Fruit fly (Drosophila melanogaster) whole organism, embryonic: ENCODE data around the gene Stat92E.

Source experiments
- CG10321 ChIP-seq: fragments of 200-800 bp; sonication (Bioruptor generic); IDR thresholded peaks from 2 replicates; pipeline ENCODE4 v1.3.6; 2022; ENCODE audit warnings: missing biosample characterization, missing genetic modification characterization
- CG10431 ChIP-seq: fragments of 200-800 bp; sonication (Bioruptor generic); optimal IDR thresholded peaks from 3 replicates; lab custom pipeline; 2018; ENCODE audit warnings: missing biosample characterization, mild to moderate bottlenecking, missing genetic modification characterization
- CG12659 ChIP-seq: fragments of 200-800 bp; sonication (Bioruptor generic); optimal IDR thresholded peaks from 3 replicates; lab custom pipeline; 2017; ENCODE audit warnings: mild to moderate bottlenecking, missing biosample characterization, missing genetic modification reagents, missing genetic modification characterization
- CG12769 ChIP-seq: fragments of 200-800 bp; sonication (Bioruptor generic); optimal IDR thresholded peaks from 2 replicates; lab custom pipeline; 2019; ENCODE audit warnings: missing biosample characterization, mild to moderate bottlenecking, missing genetic modification characterization, moderate library complexity
- CG13123 ChIP-seq: fragments of 200-800 bp; sonication (Bioruptor generic); optimal IDR thresholded peaks from 2 replicates; lab custom pipeline; 2016; ENCODE audit warnings: missing biosample characterization, missing genetic modification characterization
- CG13624 ChIP-seq: fragments of 200-800 bp; sonication (Bioruptor generic); optimal IDR thresholded peaks from 2 replicates; lab custom pipeline; 2016; ENCODE audit warnings: missing biosample characterization, missing genetic modification characterization
- CG14441 ChIP-seq: fragments of 200-800 bp; sonication (Bioruptor generic); IDR thresholded peaks from 2 replicates; pipeline ENCODE4 v1.3.6; 2022; ENCODE audit warnings: missing biosample characterization, missing genetic modification characterization
- CG15514 ChIP-seq: fragments of 200-800 bp; sonication (Bioruptor generic); optimal IDR thresholded peaks from 3 replicates; lab custom pipeline; 2017; ENCODE audit warnings: missing biosample characterization, missing genetic modification characterization, mild to moderate bottlenecking, moderate library complexity, missing genetic modification reagents
- CG1603 ChIP-seq: fragments of 200-800 bp; sonication (Bioruptor generic); optimal IDR thresholded peaks from 2 replicates; lab custom pipeline; 2019; ENCODE audit warnings: missing biosample characterization, mild to moderate bottlenecking, missing genetic modification characterization, moderate library complexity
- CG2116 ChIP-seq: fragments of 200-800 bp; sonication (Bioruptor generic); optimal IDR thresholded peaks from 3 replicates; lab custom pipeline; 2018; ENCODE audit warnings: missing biosample characterization, mild to moderate bottlenecking, missing genetic modification characterization
- CG30403 ChIP-seq: fragments of 200-800 bp; sonication (Bioruptor generic); optimal IDR thresholded peaks from 3 replicates; lab custom pipeline; 2016; ENCODE audit warnings: missing biosample characterization, missing genetic modification characterization
- CG34224 ChIP-seq: fragments of 200-800 bp; sonication (Bioruptor generic); IDR thresholded peaks from 3 replicates; pipeline ENCODE4 v1.3.6; 2022; ENCODE audit warnings: missing biosample characterization, missing genetic modification characterization; ENCODE audit not compliant: partially characterized antibody
- CG4282 ChIP-seq: fragments of 200-800 bp; sonication (Bioruptor generic); optimal IDR thresholded peaks from 2 replicates; lab custom pipeline; 2016; ENCODE audit warnings: missing biosample characterization, missing genetic modification characterization
- CG43689 ChIP-seq: fragments of 200-800 bp; sonication (Bioruptor generic); IDR thresholded peaks from 2 replicates; pipeline ENCODE4 v1.3.6; 2022; ENCODE audit warnings: missing biosample characterization, missing genetic modification characterization
- CG7556 ChIP-seq: fragments of 200-800 bp; sonication (Bioruptor generic); optimal IDR thresholded peaks from 2 replicates; lab custom pipeline; 2017; ENCODE audit warnings: missing biosample characterization, mild to moderate bottlenecking, missing genetic modification characterization
- CG7928 ChIP-seq: fragments of 200-800 bp; sonication (Bioruptor generic); optimal IDR thresholded peaks from 2 replicates; lab custom pipeline; 2017; ENCODE audit warnings: missing biosample characterization, mild to moderate bottlenecking, missing genetic modification characterization
- CG8290 ChIP-seq, 3 experiments: fragments of 200-800 bp; sonication (Bioruptor generic); optimal IDR thresholded peaks; 2 replicates each; lab custom pipeline; 2016 to 2019; ENCODE audit warnings: missing biosample characterization in 3 of 3, missing genetic modification characterization in 3 of 3, mild to moderate bottlenecking in 2 of 3, moderate library complexity in 1 of 3
- CG9797 ChIP-seq: fragments of 200-800 bp; sonication (Bioruptor generic); optimal IDR thresholded peaks from 3 replicates; lab custom pipeline; 2018; ENCODE audit warnings: missing biosample characterization, mild to moderate bottlenecking, missing genetic modification characterization
- CG9817 ChIP-seq: fragments of 200-800 bp; sonication (Bioruptor generic); optimal IDR thresholded peaks from 2 replicates; lab custom pipeline; 2018; ENCODE audit warnings: missing biosample characterization, mild to moderate bottlenecking, missing genetic modification characterization, moderate library complexity
- CG9932 ChIP-seq: fragments of 200-800 bp; sonication (Bioruptor generic); IDR thresholded peaks from 2 replicates; pipeline ENCODE4 v1.3.6; 2022; ENCODE audit warnings: missing biosample characterization, missing genetic modification characterization
- CrebB ChIP-seq: fragments of 200-800 bp; sonication (Bioruptor generic); optimal IDR thresholded peaks from 3 replicates; lab custom pipeline; 2018; ENCODE audit warnings: missing biosample characterization, mild to moderate bottlenecking, missing genetic modification characterization
- D19A ChIP-seq: fragments of 200-800 bp; optimal IDR thresholded peaks from 3 replicates; lab custom pipeline; 2019; ENCODE audit warnings: missing biosample characterization, mild to moderate bottlenecking, missing genetic modification characterization, moderate library complexity
- Dll ChIP-seq: fragments of 200-800 bp; sonication (Bioruptor generic); IDR thresholded peaks from 4 replicates; pipeline ENCODE4 v1.3.6; 2022; ENCODE audit warnings: missing biosample characterization, missing genetic modification characterization; ENCODE audit not compliant: partially characterized antibody
- Dp ChIP-seq: fragments of 200-800 bp; sonication (Bioruptor generic); optimal IDR thresholded peaks from 2 replicates; lab custom pipeline; 2018; ENCODE audit warnings: missing biosample characterization, mild to moderate bottlenecking, missing genetic modification characterization, moderate library complexity
- Hr51 ChIP-seq, 2 experiments: fragments of 200-800 bp; sonication (Bioruptor generic); optimal IDR thresholded peaks; 2 replicates in 1 of 2; 3 replicates in 1 of 2; lab custom pipeline; 2016 to 2018; ENCODE audit warnings: missing biosample characterization in 2 of 2, missing genetic modification characterization in 2 of 2, mild to moderate bottlenecking in 1 of 2, moderate library complexity in 1 of 2
- Hsf ChIP-seq: fragments of 200-800 bp; sonication (Bioruptor generic); optimal IDR thresholded peaks from 3 replicates; lab custom pipeline; 2016; ENCODE audit warnings: missing biosample characterization, missing genetic modification characterization
- Kr ChIP-seq: fragments of 200-800 bp; sonication (Bioruptor generic); optimal IDR thresholded peaks from 2 replicates; lab custom pipeline; 2017; ENCODE audit warnings: missing biosample characterization, mild to moderate bottlenecking, missing genetic modification characterization
- MBD-R2 ChIP-seq: fragments of 200-800 bp; sonication (Bioruptor generic); IDR thresholded peaks from 2 replicates; pipeline ENCODE4 v1.3.6; 2022; ENCODE audit warnings: missing biosample characterization, missing genetic modification characterization
- Med ChIP-seq: fragments of 200-800 bp; sonication (Bioruptor generic); peaks from one replicate; lab custom pipeline; 2016; ENCODE audit warnings: missing biosample characterization, missing genetic modification characterization, mild to moderate bottlenecking, inconsistent platforms, moderate library complexity
- NfI ChIP-seq: fragments of 200-800 bp; sonication (Bioruptor generic); optimal IDR thresholded peaks from 3 replicates; lab custom pipeline; 2018; ENCODE audit warnings: missing biosample characterization, mild to moderate bottlenecking, missing genetic modification characterization, moderate library complexity
- PHDP ChIP-seq: fragments of 200-800 bp; sonication (Bioruptor generic); optimal IDR thresholded peaks from 3 replicates; lab custom pipeline; 2018; ENCODE audit warnings: missing biosample characterization, mild to moderate bottlenecking, missing genetic modification characterization, moderate library complexity
- bbx ChIP-seq: fragments of 200-800 bp; sonication (Bioruptor generic); IDR thresholded peaks from 2 replicates; pipeline ENCODE4 v1.3.6; 2022; ENCODE audit warnings: missing biosample characterization, missing genetic modification characterization; ENCODE audit not compliant: partially characterized antibody
- bigmax ChIP-seq: fragments of 200-800 bp; sonication (Bioruptor generic); optimal IDR thresholded peaks from 2 replicates; lab custom pipeline; 2018; ENCODE audit warnings: missing biosample characterization, mild to moderate bottlenecking, missing genetic modification characterization
- chm ChIP-seq: fragments of 200-800 bp; sonication (Bioruptor generic); IDR thresholded peaks from 2 replicates; pipeline ENCODE4 v1.3.6; 2022; ENCODE audit warnings: missing biosample characterization, missing genetic modification characterization
- crol ChIP-seq: fragments of 200-800 bp; sonication (Bioruptor generic); IDR thresholded peaks from 2 replicates; pipeline ENCODE4 v1.3.6; 2022; ENCODE audit warnings: missing biosample characterization, missing genetic modification characterization
- danr ChIP-seq: fragments of 200-800 bp; sonication (Bioruptor generic); IDR thresholded peaks from 2 replicates; pipeline ENCODE4 v1.3.6; 2022; ENCODE audit warnings: missing biosample characterization, missing genetic modification characterization
- gce ChIP-seq: fragments of 200-800 bp; sonication (Bioruptor generic); IDR thresholded peaks from 3 replicates; pipeline ENCODE4 v1.3.6; 2022; ENCODE audit warnings: missing biosample characterization, missing genetic modification characterization
- insv ChIP-seq, 2 experiments: fragments of 200-800 bp; sonication (Bioruptor generic); optimal IDR thresholded peaks; 3 replicates each; lab custom pipeline; 2016 to 2018; ENCODE audit warnings: missing biosample characterization in 2 of 2, missing genetic modification characterization in 2 of 2
- ken ChIP-seq: fragments of 200-800 bp; sonication (Bioruptor generic); IDR thresholded peaks from 3 replicates; pipeline ENCODE4 v1.3.6; 2022; ENCODE audit warnings: missing biosample characterization, missing genetic modification characterization
- lbe ChIP-seq: fragments of 200-800 bp; sonication (Bioruptor generic); optimal IDR thresholded peaks from 2 replicates; lab custom pipeline; 2016; ENCODE audit warnings: missing biosample characterization, mild to moderate bottlenecking, missing genetic modification characterization
- lov ChIP-seq, 2 experiments: fragments of 200-800 bp in 1 of 2; fragments of >200 bp in 1 of 2; sonication (Bioruptor generic) in 1 of 2; IDR thresholded peaks in 1 of 2; optimal IDR thresholded peaks in 1 of 2; 2 replicates in 1 of 2; 3 replicates in 1 of 2; pipeline versions ENCODE4 v1.3.6 to Lab custom; 2017 to 2022; ENCODE audit warnings: missing biosample characterization in 1 of 2, missing genetic modification characterization in 1 of 2
- mirr ChIP-seq: fragments of 200-800 bp; sonication (Bioruptor generic); optimal IDR thresholded peaks from 3 replicates; lab custom pipeline; 2018; ENCODE audit warnings: missing biosample characterization, mild to moderate bottlenecking, missing genetic modification characterization
- nom ChIP-seq: fragments of 200-800 bp; sonication (Bioruptor generic); optimal IDR thresholded peaks from 2 replicates; lab custom pipeline; 2017; ENCODE audit warnings: missing biosample characterization, missing genetic modification characterization, mild to moderate bottlenecking, moderate library complexity, missing genetic modification reagents
- psq ChIP-seq: fragments of 200-800 bp; sonication (Bioruptor generic); optimal IDR thresholded peaks from 2 replicates; lab custom pipeline; 2017; ENCODE audit warnings: missing biosample characterization, missing genetic modification characterization
- pzg ChIP-seq: fragments of 200-800 bp; sonication (Bioruptor generic); optimal IDR thresholded peaks from 3 replicates; lab custom pipeline; 2018; ENCODE audit warnings: missing biosample characterization, mild to moderate bottlenecking, missing genetic modification characterization, moderate library complexity
- sisA ChIP-seq: fragments of 200-800 bp; sonication (Bioruptor generic); IDR thresholded peaks from 2 replicates; pipeline ENCODE4 v1.3.6; 2022; ENCODE audit warnings: missing biosample characterization, missing genetic modification characterization
- vnd ChIP-seq: fragments of 200-800 bp; sonication (Bioruptor generic); IDR thresholded peaks from 3 replicates; pipeline ENCODE4 v1.3.6; 2022; ENCODE audit warnings: missing biosample characterization, missing genetic modification characterization; ENCODE audit not compliant: partially characterized antibody
- zen ChIP-seq: fragments of 200-800 bp; sonication (Bioruptor generic); optimal IDR thresholded peaks from 3 replicates; lab custom pipeline; 2018; ENCODE audit warnings: missing biosample characterization, mild to moderate bottlenecking, missing genetic modification characterization, moderate library complexity

The Stat92E gene

dm6 chr3R:20574535-20574980 lies 22.4 kb upstream of the Stat92E start (continued):
- no peak for TF ChIP-seq CG8290 (GFP tag; optimal IDR thresholded peaks at IDR 0.05; lab: Kevin White, UChicago)
- peak in 1 of 2 experiments; percentile 62 for TF ChIP-seq CG8290 (tag; optimal IDR thresholded peaks at IDR 0.05; lab: Kevin White, UChicago)
- TF ChIP-seq insv (GFP tag; optimal IDR thresholded peaks at IDR 0.05; lab: Kevin White, UChicago): peak in 1 of 2 experiments; percentile 18
- peak; percentile 56 for TF ChIP-seq bigmax
- no peak for TF ChIP-seq CG30403
- TF ChIP-seq CG43689 (GFP tag; lab: Robert Waterston, UW): no peak
- TF ChIP-seq nom: no peak
- peak; percentile 36 for TF ChIP-seq zen
- 0 out of 3 replicates have a peak, but pooled peaks have one; percentile 24 for TF ChIP-seq vnd
- TF ChIP-seq D19A (tag; lab: Kevin White, UChicago): no peak
- peak; percentile 95 for TF ChIP-seq mirr (GFP tag; lab: Kevin White, UChicago)
- no peak for TF ChIP-seq Dll (GFP tag; lab: Robert Waterston, UW)
- no peak for TF ChIP-seq CG1603 (tag; lab: Kevin White, UChicago)
- peak; percentile 24 for TF ChIP-seq NfI (GFP tag; lab: Kevin White, UChicago)
- no peak for TF ChIP-seq psq (GFP tag; lab: Kevin White, UChicago)
- peak; percentile 62 for TF ChIP-seq chm
- peak; percentile 12 for TF ChIP-seq pzg
- peak; percentile 92 for TF ChIP-seq Med (GFP tag; lab: Kevin White, UChicago)
- no peak for TF ChIP-seq CG12659 (GFP tag; lab: Kevin White, UChicago)
- TF ChIP-seq CG10321: no peak
- TF ChIP-seq CG10431 (GFP tag; lab: Kevin White, UChicago): no peak
- TF ChIP-seq CG4282 (GFP tag; lab: Kevin White, UChicago): no peak
- no peak for TF ChIP-seq ken (GFP tag; lab: Robert Waterston, UW)
- no peak for TF ChIP-seq Hr51 (GFP tag; optimal IDR thresholded peaks at IDR 0.05; lab: Kevin White, UChicago)
- TF ChIP-seq Dp (GFP tag; lab: Kevin White, UChicago): no peak
- TF ChIP-seq Kr (GFP tag; lab: Kevin White, UChicago): no peak
- peak; percentile 2 for TF ChIP-seq CG2116 (GFP tag; lab: Kevin White, UChicago)
- peak; percentile 34; the same call in 1 of the 2 replicates for TF ChIP-seq CG9932 (GFP tag; lab: Robert Waterston, UW)
- no peak for TF ChIP-seq CG7556 (GFP tag; lab: Kevin White, UChicago)
- TF ChIP-seq CG9797 (GFP tag; lab: Kevin White, UChicago): no peak
- no peak for TF ChIP-seq lbe
- TF ChIP-seq PHDP (tag; lab: Kevin White, UChicago): peak; percentile 42
- TF ChIP-seq MBD-R2: peak; percentile 30; the same call in 1 of the 2 replicates
- peak; percentile 11 for TF ChIP-seq CG13624 (GFP tag; lab: Kevin White, UChicago)
- no peak for TF ChIP-seq sisA (GFP tag; lab: Robert Waterston, UW)
- TF ChIP-seq bbx (GFP tag; lab: Robert Waterston, UW): no peak
- no peak for TF ChIP-seq CG9817
- peak; percentile 68 for TF ChIP-seq CG12769 (tag; lab: Kevin White, UChicago)
- no peak for TF ChIP-seq crol (GFP tag; lab: Robert Waterston, UW)
- TF ChIP-seq CG34224 (GFP tag; lab: Robert Waterston, UW): no peak
- no peak for TF ChIP-seq Hsf (GFP tag; lab: Kevin White, UChicago)
- peak; percentile 62 for TF ChIP-seq CG7928 (GFP tag; lab: Kevin White, UChicago)
- TF ChIP-seq CG14441: no peak
- no peak for TF ChIP-seq CG13123 (GFP tag; lab: Kevin White, UChicago)
- peak; percentile 52 for TF ChIP-seq CrebB (tag; lab: Kevin White, UChicago)
- TF ChIP-seq danr (GFP tag; lab: Robert Waterston, UW): no peak
- no peak for TF ChIP-seq lov (optimal IDR thresholded peaks at IDR 0.05; lab: Kevin White, UChicago)
- TF ChIP-seq lov (GFP tag; IDR thresholded peaks at IDR 0.05; lab: Robert Waterston, UW): 0 out of 3 replicates have a peak, but pooled peaks have one; percentile 55
- peak; percentile 45; the same call in 1 of the 3 replicates for TF ChIP-seq gce (GFP tag; lab: Robert Waterston, UW)
- TF ChIP-seq CG15514: peak; percentile 51
